Worm (Caenorhabditis elegans) whole organism, midembryonic: ENCODE data around the gene erl-1.

Experiments used
- T22C8.4 ChIP-seq: fragments of 200-800 bp; sonication (Bioruptor generic); IDR thresholded peaks from 2 replicates; pipeline ENCODE4 v1.3.6; 2022; ENCODE audit warnings: missing genetic modification characterization, missing compliant biosample characterization
- cog-1 ChIP-seq: sonication (generic microtip); optimal IDR thresholded peaks from 2 replicates; lab custom pipeline; 2016; ENCODE audit warnings: missing genetic modification characterization, missing compliant biosample characterization
- flt-1 ChIP-seq: fragments of 200-800 bp; sonication (Bioruptor generic); IDR thresholded peaks from 2 replicates; pipeline ENCODE4 v1.3.6; 2022; ENCODE audit warnings: missing genetic modification characterization, missing compliant biosample characterization
- klf-2 ChIP-seq: fragments of 200-800 bp; sonication (Bioruptor generic); conservative IDR thresholded peaks from 2 replicates; pipeline ENCODE4 v1.3.6; 2022; ENCODE audit warnings: missing genetic modification reagents, missing genetic modification characterization, missing compliant biosample characterization
- med-1 ChIP-seq: sonication (generic microtip); optimal IDR thresholded peaks from 2 replicates; lab custom pipeline; 2017; ENCODE audit warnings: missing genetic modification characterization, mild to moderate bottlenecking, missing compliant biosample characterization, antibody characterized with exemption, missing genetic modification reagents; ENCODE audit not compliant: insufficient read depth
- ref-1 ChIP-seq: fragments of 200-800 bp; sonication (Bioruptor generic); conservative IDR thresholded peaks from 2 replicates; pipeline ENCODE4 v1.3.6; 2022; ENCODE audit warnings: missing genetic modification reagents, missing genetic modification characterization, missing compliant biosample characterization
- ztf-23 ChIP-seq: fragments of 200-800 bp; sonication (Bioruptor generic); IDR thresholded peaks from 2 replicates; pipeline ENCODE4 v1.3.6; 2022; ENCODE audit warnings: missing genetic modification reagents, missing genetic modification characterization, missing compliant biosample characterization
- ztf-29 ChIP-seq: fragments of 200-800 bp; sonication (Bioruptor generic); IDR thresholded peaks from 2 replicates; pipeline ENCODE4 v1.3.6; 2022; ENCODE audit warnings: missing genetic modification reagents, missing genetic modification characterization, missing compliant biosample characterization

DNA sequence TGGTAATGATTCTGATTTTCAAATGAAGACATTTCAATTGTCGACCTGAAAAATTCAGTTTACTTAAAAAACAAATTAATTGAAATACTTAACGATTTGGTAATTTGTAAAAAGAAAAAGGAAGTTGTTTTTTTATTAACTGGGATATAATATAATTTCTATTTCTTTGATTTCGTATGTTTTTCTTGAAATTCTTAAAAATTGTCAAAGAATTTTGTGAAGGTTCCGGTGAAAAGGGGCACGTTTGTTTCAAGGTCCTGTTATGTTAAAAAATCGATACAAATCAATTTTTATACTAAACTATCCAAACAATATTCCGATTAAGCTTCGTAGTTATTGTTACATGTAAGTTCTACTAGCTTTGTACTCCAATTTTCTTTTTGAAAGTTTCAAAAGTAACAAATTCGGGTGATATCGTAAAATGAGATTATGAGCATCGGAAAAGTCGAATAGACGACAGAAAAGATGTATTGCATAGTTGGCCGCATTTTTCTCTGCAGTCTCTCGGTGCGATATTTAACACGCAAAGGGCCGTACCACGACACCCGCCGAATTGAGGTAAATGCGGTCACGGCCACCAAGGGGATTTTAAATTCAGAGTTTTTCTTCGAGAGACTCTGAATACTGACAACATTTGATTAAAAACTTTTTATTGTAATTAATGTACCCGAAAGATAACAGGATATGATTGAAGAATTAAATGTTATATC is 28.4 kb upstream of the erl-1 start, which contains the start of gene Y39C12A.9:
- no peak for TF ChIP-seq ztf-23 (GFP tag; lab: Robert Waterston, UW)
- TF ChIP-seq flt-1, result no peak
- TF ChIP-seq ztf-29 (GFP tag; lab: Robert Waterston, UW), result no peak
- no peak for TF ChIP-seq cog-1
- no peak for TF ChIP-seq T22C8.4 (GFP tag; lab: Robert Waterston, UW)
- no peak for TF ChIP-seq med-1
- no peak for TF ChIP-seq klf-2
- no peak for TF ChIP-seq ref-1 (GFP tag; lab: Robert Waterston, UW)
